Fruit fly (Drosophila melanogaster) whole organism, embryonic: ENCODE measurements around the gene gish.

Experiments used
- Adf1 ChIP-seq: fragments of 200-800 bp; sonication (Bioruptor generic); IDR thresholded peaks from 2 replicates; pipeline ENCODE4 v1.3.6; 2022; ENCODE audit warnings: missing biosample characterization, missing genetic modification characterization
- B-H1 ChIP-seq: fragments of 200-800 bp; sonication (Bioruptor generic); IDR thresholded peaks from 3 replicates; pipeline ENCODE4 v1.3.6; 2022; ENCODE audit warnings: missing biosample characterization, missing genetic modification characterization
- CG10209 ChIP-seq: fragments of 200-800 bp; sonication (Bioruptor generic); optimal IDR thresholded peaks from 3 replicates; lab custom pipeline; 2017; ENCODE audit warnings: missing biosample characterization, mild to moderate bottlenecking, missing genetic modification characterization, missing genetic modification reagents
- CG10431 ChIP-seq: fragments of 200-800 bp; sonication (Bioruptor generic); optimal IDR thresholded peaks from 3 replicates; lab custom pipeline; 2018; ENCODE audit warnings: missing biosample characterization, mild to moderate bottlenecking, missing genetic modification characterization
- CG10543 ChIP-seq: fragments of 200-800 bp; sonication (Bioruptor generic); optimal IDR thresholded peaks from 3 replicates; lab custom pipeline; 2017; ENCODE audit warnings: missing biosample characterization, mild to moderate bottlenecking, missing genetic modification characterization, moderate library complexity
- CG11093 ChIP-seq: fragments of 200-800 bp; sonication (Bioruptor generic); IDR thresholded peaks from 3 replicates; pipeline ENCODE4 v1.3.6; 2022; ENCODE audit warnings: missing biosample characterization, missing genetic modification characterization
- CG11398 ChIP-seq: fragments of 200-800 bp; sonication (Bioruptor generic); optimal IDR thresholded peaks from 2 replicates; lab custom pipeline; 2016; ENCODE audit warnings: missing biosample characterization, missing genetic modification characterization
- CG13894 ChIP-seq: fragments of 200-800 bp; sonication (Bioruptor generic); optimal IDR thresholded peaks from 3 replicates; lab custom pipeline; 2018; ENCODE audit warnings: missing biosample characterization, mild to moderate bottlenecking, missing genetic modification characterization, moderate library complexity
- CG14860 ChIP-seq: fragments of 200-800 bp; sonication (Bioruptor generic); IDR thresholded peaks from 3 replicates; pipeline ENCODE4 v1.3.6; 2022; ENCODE audit warnings: missing biosample characterization, missing genetic modification characterization; ENCODE audit not compliant: partially characterized antibody
- CG1529 ChIP-seq: fragments of 200-800 bp; sonication (Bioruptor generic); optimal IDR thresholded peaks from 3 replicates; lab custom pipeline; 2018; ENCODE audit warnings: missing biosample characterization, missing genetic modification characterization
- CG15601 ChIP-seq: fragments of 200-800 bp; sonication (Bioruptor generic); optimal IDR thresholded peaks from 3 replicates; lab custom pipeline; 2019; ENCODE audit warnings: missing biosample characterization, mild to moderate bottlenecking, missing genetic modification characterization, moderate library complexity
- CG16815 ChIP-seq: fragments of 200-800 bp; sonication (Bioruptor generic); optimal IDR thresholded peaks from 3 replicates; lab custom pipeline; 2017; ENCODE audit warnings: missing biosample characterization, mild to moderate bottlenecking, missing genetic modification characterization
- CG17186 ChIP-seq: fragments of 200-800 bp; sonication (Bioruptor generic); optimal IDR thresholded peaks from 3 replicates; lab custom pipeline; 2017; ENCODE audit warnings: missing biosample characterization, missing genetic modification reagents, missing genetic modification characterization
- CG17359 ChIP-seq: fragments of 200-800 bp; sonication (Bioruptor generic); optimal IDR thresholded peaks from 3 replicates; lab custom pipeline; 2018; ENCODE audit warnings: missing biosample characterization, mild to moderate bottlenecking, missing genetic modification characterization, moderate library complexity
- CG18599 ChIP-seq: fragments of 200-800 bp; sonication (Bioruptor generic); optimal IDR thresholded peaks from 3 replicates; lab custom pipeline; 2017; ENCODE audit warnings: missing biosample characterization, missing genetic modification characterization, mild to moderate bottlenecking, moderate library complexity, missing genetic modification reagents
- CG33213 ChIP-seq: fragments of 200-800 bp; sonication (Bioruptor generic); optimal IDR thresholded peaks from 3 replicates; lab custom pipeline; 2016; ENCODE audit warnings: missing biosample characterization, missing genetic modification characterization
- CG34224 ChIP-seq: fragments of 200-800 bp; sonication (Bioruptor generic); IDR thresholded peaks from 3 replicates; pipeline ENCODE4 v1.3.6; 2022; ENCODE audit warnings: missing biosample characterization, missing genetic modification characterization; ENCODE audit not compliant: partially characterized antibody
- CG34376 ChIP-seq: fragments of 200-800 bp; sonication (Bioruptor generic); optimal IDR thresholded peaks from 2 replicates; lab custom pipeline; 2018; ENCODE audit warnings: missing biosample characterization, mild to moderate bottlenecking, missing genetic modification characterization
- CG6175 ChIP-seq: fragments of 200-800 bp; sonication (Bioruptor generic); IDR thresholded peaks from 3 replicates; pipeline ENCODE4 v1.3.6; 2022; ENCODE audit warnings: missing biosample characterization, missing genetic modification characterization
- CG7745 ChIP-seq: fragments of 200-800 bp; sonication (Bioruptor generic); optimal IDR thresholded peaks from 2 replicates; lab custom pipeline; 2018; ENCODE audit warnings: missing biosample characterization, mild to moderate bottlenecking, missing genetic modification characterization, moderate library complexity
- CG8388 ChIP-seq: fragments of 200-800 bp; sonication (Bioruptor generic); optimal IDR thresholded peaks from 2 replicates; lab custom pipeline; 2019; ENCODE audit warnings: missing biosample characterization, mild to moderate bottlenecking, missing genetic modification characterization, moderate library complexity
- CG9215 ChIP-seq: fragments of 200-800 bp; sonication (Bioruptor generic); IDR thresholded peaks from 2 replicates; pipeline ENCODE4 v1.3.6; 2022; ENCODE audit warnings: missing biosample characterization, missing genetic modification characterization
- CrebB ChIP-seq: fragments of 200-800 bp; sonication (Bioruptor generic); optimal IDR thresholded peaks from 3 replicates; lab custom pipeline; 2018; ENCODE audit warnings: missing biosample characterization, mild to moderate bottlenecking, missing genetic modification characterization
- Dad ChIP-seq: fragments of 200-800 bp; sonication (Bioruptor generic); optimal IDR thresholded peaks from 3 replicates; lab custom pipeline; 2016; ENCODE audit warnings: missing biosample characterization, missing genetic modification characterization
- Dbx ChIP-seq: fragments of 200-800 bp; sonication (Bioruptor generic); IDR thresholded peaks from 3 replicates; pipeline ENCODE4 v1.3.6; 2022; ENCODE audit warnings: missing biosample characterization, missing genetic modification characterization
- Drgx ChIP-seq: fragments of 200-800 bp; sonication (Bioruptor generic); IDR thresholded peaks from 2 replicates; pipeline ENCODE4 v1.3.6; 2022; ENCODE audit warnings: missing biosample characterization, missing genetic modification characterization
- E2f1 ChIP-seq: fragments of 200-800 bp; sonication (Bioruptor generic); IDR thresholded peaks from 2 replicates; pipeline ENCODE4 v1.3.6; 2022; ENCODE audit warnings: missing biosample characterization, missing genetic modification characterization
- HHEX ChIP-seq: fragments of 200-800 bp; sonication (Bioruptor generic); optimal IDR thresholded peaks from 3 replicates; lab custom pipeline; 2017; ENCODE audit warnings: missing biosample characterization, mild to moderate bottlenecking, missing genetic modification characterization, missing genetic modification reagents
- Hand ChIP-seq: fragments of 200-800 bp; sonication (Bioruptor generic); optimal IDR thresholded peaks from 2 replicates; lab custom pipeline; 2017; ENCODE audit warnings: mild to moderate bottlenecking, missing biosample characterization, missing genetic modification reagents, missing genetic modification characterization
- Hmx ChIP-seq: fragments of 200-800 bp; sonication (Bioruptor generic); optimal IDR thresholded peaks from 2 replicates; lab custom pipeline; 2016; ENCODE audit warnings: missing biosample characterization, missing genetic modification characterization
- Hsf ChIP-seq: fragments of 200-800 bp; sonication (Bioruptor generic); optimal IDR thresholded peaks from 3 replicates; lab custom pipeline; 2016; ENCODE audit warnings: missing biosample characterization, missing genetic modification characterization
- Myb ChIP-seq: fragments of 200-800 bp; sonication (Bioruptor generic); optimal IDR thresholded peaks from 2 replicates; lab custom pipeline; 2016; ENCODE audit warnings: missing biosample characterization, missing genetic modification characterization
- Ptx1 ChIP-seq: fragments of 200-800 bp; sonication (Bioruptor generic); IDR thresholded peaks from 2 replicates; pipeline ENCODE4 v1.3.6; 2022; ENCODE audit warnings: missing biosample characterization, missing genetic modification characterization
- Xbp1 ChIP-seq: fragments of 200-800 bp; sonication (Bioruptor generic); optimal IDR thresholded peaks from 3 replicates; lab custom pipeline; 2016; ENCODE audit warnings: missing biosample characterization, mild to moderate bottlenecking, missing genetic modification characterization
- az2 ChIP-seq: fragments of 200-800 bp; sonication (Bioruptor generic); optimal IDR thresholded peaks from 3 replicates; lab custom pipeline; 2016; ENCODE audit warnings: missing biosample characterization, missing genetic modification characterization
- caup ChIP-seq: fragments of 200-800 bp; sonication (Bioruptor generic); optimal IDR thresholded peaks from 3 replicates; lab custom pipeline; 2017; ENCODE audit warnings: missing biosample characterization, mild to moderate bottlenecking, missing genetic modification characterization, moderate library complexity; ENCODE audit not compliant: severe bottlenecking
- chm ChIP-seq: fragments of 200-800 bp; sonication (Bioruptor generic); IDR thresholded peaks from 2 replicates; pipeline ENCODE4 v1.3.6; 2022; ENCODE audit warnings: missing biosample characterization, missing genetic modification characterization
- chn ChIP-seq: fragments of 200-800 bp; sonication (Bioruptor generic); optimal IDR thresholded peaks from 2 replicates; lab custom pipeline; 2016; ENCODE audit warnings: missing biosample characterization, missing genetic modification characterization
- crp ChIP-seq, 2 experiments: fragments of 200-800 bp; sonication (Bioruptor generic); optimal IDR thresholded peaks; 2 replicates in 1 of 2; 3 replicates in 1 of 2; lab custom pipeline; 2017; ENCODE audit warnings: missing biosample characterization in 2 of 2, missing genetic modification characterization in 2 of 2, mild to moderate bottlenecking in 1 of 2, moderate library complexity in 1 of 2
- gce ChIP-seq: fragments of 200-800 bp; sonication (Bioruptor generic); IDR thresholded peaks from 3 replicates; pipeline ENCODE4 v1.3.6; 2022; ENCODE audit warnings: missing biosample characterization, missing genetic modification characterization
- gem ChIP-seq: fragments of 200-800 bp; sonication (Bioruptor generic); optimal IDR thresholded peaks from 2 replicates; lab custom pipeline; 2019; ENCODE audit warnings: missing biosample characterization, mild to moderate bottlenecking, missing genetic modification characterization, moderate library complexity
- jigr1 ChIP-seq: fragments of 200-800 bp; sonication (Bioruptor generic); IDR thresholded peaks from 3 replicates; pipeline ENCODE4 v1.3.6; 2022; ENCODE audit warnings: missing biosample characterization, missing genetic modification characterization
- klu ChIP-seq: fragments of 200-800 bp; sonication (Bioruptor generic); IDR thresholded peaks from 2 replicates; pipeline ENCODE4 v1.3.6; 2022; ENCODE audit warnings: missing biosample characterization, missing genetic modification characterization
- lilli ChIP-seq: fragments of 200-800 bp; sonication (Bioruptor generic); optimal IDR thresholded peaks from 3 replicates; lab custom pipeline; 2016; ENCODE audit warnings: missing biosample characterization, missing genetic modification characterization
- maf-S ChIP-seq: fragments of 200-800 bp; sonication (Bioruptor generic); optimal IDR thresholded peaks from 2 replicates; lab custom pipeline; 2016; ENCODE audit warnings: missing biosample characterization, missing genetic modification characterization
- nau ChIP-seq: fragments of 200-800 bp; sonication (Bioruptor generic); optimal IDR thresholded peaks from 3 replicates; lab custom pipeline; 2017; ENCODE audit warnings: missing biosample characterization, mild to moderate bottlenecking, missing genetic modification characterization, missing genetic modification reagents
- nerfin-2 ChIP-seq: fragments of 200-800 bp; sonication (Bioruptor generic); IDR thresholded peaks from 2 replicates; pipeline ENCODE4 v1.3.6; 2022; ENCODE audit warnings: missing biosample characterization, missing genetic modification characterization; ENCODE audit not compliant: partially characterized antibody
- schlank ChIP-seq: fragments of 200-800 bp; sonication (Bioruptor generic); optimal IDR thresholded peaks from 2 replicates; lab custom pipeline; 2018; ENCODE audit warnings: missing biosample characterization, mild to moderate bottlenecking, missing genetic modification characterization
- seq ChIP-seq: fragments of 200-800 bp; sonication (Bioruptor generic); IDR thresholded peaks from 2 replicates; pipeline ENCODE4 v1.3.6; 2022; ENCODE audit warnings: missing biosample characterization, missing genetic modification characterization
- slou ChIP-seq: fragments of 200-800 bp; sonication (Bioruptor generic); optimal IDR thresholded peaks from 3 replicates; lab custom pipeline; 2016; ENCODE audit warnings: missing biosample characterization, missing genetic modification characterization
- vfl ChIP-seq: fragments of 200-800 bp; sonication (Bioruptor generic); optimal IDR thresholded peaks from 2 replicates; lab custom pipeline; 2016; ENCODE audit warnings: missing biosample characterization, missing genetic modification characterization

The gish gene

dm6 chr3R:16242461-16242934 lies 29.8 kb upstream of the gish start (continued):
- peak; percentile 28 for TF ChIP-seq Xbp1
- TF ChIP-seq CG8388 (GFP tag; lab: Kevin White, UChicago) = no peak
- TF ChIP-seq CG15601 = peak; percentile 38
- TF ChIP-seq vfl (GFP tag; lab: Kevin White, UChicago) = no peak
- TF ChIP-seq CrebB (tag; lab: Kevin White, UChicago) = peak; percentile 70
- TF ChIP-seq CG9215 (GFP tag; lab: Robert Waterston, UW) = no peak
- TF ChIP-seq Adf1 (GFP tag; lab: Robert Waterston, UW) = no peak
- no peak for TF ChIP-seq CG14860
- peak; percentile 93 for TF ChIP-seq CG34376
- TF ChIP-seq CG18599 (GFP tag; lab: Kevin White, UChicago) = peak; percentile 77
- no peak for TF ChIP-seq HHEX
- TF ChIP-seq Drgx = no peak
- TF ChIP-seq nau (GFP tag; lab: Kevin White, UChicago) = peak; percentile 64
- TF ChIP-seq CG17186 (GFP tag; lab: Kevin White, UChicago) = no peak
- TF ChIP-seq Hand (GFP tag; lab: Kevin White, UChicago) = peak; percentile 62
- TF ChIP-seq CG13894 (tag; lab: Kevin White, UChicago) = peak; percentile 89
- no peak for TF ChIP-seq az2 (GFP tag; lab: Kevin White, UChicago)
- peak; percentile 60 for TF ChIP-seq CG10209 (GFP tag; lab: Kevin White, UChicago)
- TF ChIP-seq jigr1 = no peak
- TF ChIP-seq CG10543 (GFP tag; lab: Kevin White, UChicago) = peak; percentile 100
- peak; percentile 53 for TF ChIP-seq CG7745
- TF ChIP-seq caup (GFP tag; lab: Kevin White, UChicago) = peak; percentile 4
- TF ChIP-seq CG11093 (GFP tag; lab: Robert Waterston, UW) = no peak
- TF ChIP-seq CG11398 = peak; percentile 12
- TF ChIP-seq slou (GFP tag; lab: Kevin White, UChicago) = no peak
- TF ChIP-seq klu (GFP tag; lab: Robert Waterston, UW) = no peak
- no peak for TF ChIP-seq nerfin-2
- TF ChIP-seq E2f1 (GFP tag; lab: Robert Waterston, UW) = no peak
- peak; percentile 33 for TF ChIP-seq maf-S (GFP tag; lab: Kevin White, UChicago)
- peak; percentile 39 for TF ChIP-seq lilli
- TF ChIP-seq chm (GFP tag; lab: Robert Waterston, UW) = no peak
- no peak for TF ChIP-seq seq (GFP tag; lab: Robert Waterston, UW)
- no peak for TF ChIP-seq B-H1 (GFP tag; lab: Robert Waterston, UW)
- TF ChIP-seq Hmx (GFP tag; lab: Kevin White, UChicago) = no peak
- no peak for TF ChIP-seq CG1529 (GFP tag; lab: Kevin White, UChicago)
- peak; percentile 23 for TF ChIP-seq CG33213 (GFP tag; lab: Kevin White, UChicago)
- TF ChIP-seq gem (tag; lab: Kevin White, UChicago) = no peak
- TF ChIP-seq Dbx (GFP tag; lab: Robert Waterston, UW) = no peak
- peak; percentile 68 for TF ChIP-seq chn
- no peak for TF ChIP-seq CG6175 (GFP tag; lab: Robert Waterston, UW)
- peak; percentile 31 for TF ChIP-seq schlank (tag; lab: Kevin White, UChicago)
- TF ChIP-seq crp (GFP tag; optimal IDR thresholded peaks at IDR 0.05; lab: Kevin White, UChicago) = peak in 1 of 2 experiments; percentile 41
- TF ChIP-seq Hsf (GFP tag; lab: Kevin White, UChicago) = no peak
- TF ChIP-seq Myb = peak; percentile 34
- peak; percentile 34 for TF ChIP-seq CG10431 (GFP tag; lab: Kevin White, UChicago)
- TF ChIP-seq CG17359 (tag; lab: Kevin White, UChicago) = peak; percentile 32
- TF ChIP-seq Dad (GFP tag; lab: Kevin White, UChicago) = peak; percentile 33
- TF ChIP-seq CG16815 = no peak
- no peak for TF ChIP-seq CG34224 (GFP tag; lab: Robert Waterston, UW)
- no peak for TF ChIP-seq gce (GFP tag; lab: Robert Waterston, UW)
- no peak for TF ChIP-seq Ptx1 (GFP tag; lab: Robert Waterston, UW)
